Fruit fly (Drosophila melanogaster) whole organism, wandering third instar larva: ENCODE results near the gene CG3528.

Source experiments
- CrebA ChIP-seq: fragments of 200-800 bp; sonication (Bioruptor generic); optimal IDR thresholded peaks from 2 replicates; lab custom pipeline; 2016; ENCODE audit warnings: missing biosample characterization, mild to moderate bottlenecking, missing genetic modification characterization, borderline replicate concordance
- Mio ChIP-seq: sonication (Bioruptor generic); optimal IDR thresholded peaks from 2 replicates; lab custom pipeline; 2016; ENCODE audit warnings: missing biosample characterization, missing genetic modification characterization
- N ChIP-seq: fragments of >200 bp; optimal IDR thresholded peaks from 2 replicates; lab custom pipeline; 2018; ENCODE audit warnings: missing biosample characterization, missing external identifiers, missing genetic modification characterization
- Vsx2 ChIP-seq: fragments of 200-300, 225-300 bp; sonication (Bioruptor generic); optimal IDR thresholded peaks from 2 replicates; lab custom pipeline; 2018; ENCODE audit warnings: missing biosample characterization, missing genetic modification characterization; ENCODE audit not compliant: partially characterized antibody
- br ChIP-seq: fragments of 200-800 bp; sonication (Bioruptor generic); optimal IDR thresholded peaks from 2 replicates; lab custom pipeline; 2016; ENCODE audit warnings: missing biosample characterization, missing genetic modification characterization
- lola ChIP-seq: fragments of >200 bp; optimal IDR thresholded peaks from 2 replicates; lab custom pipeline; 2017; ENCODE audit warnings: missing biosample characterization, missing genetic modification characterization
- psq ChIP-seq: fragments of 200-800 bp; sonication (Bioruptor generic); optimal IDR thresholded peaks from 3 replicates; lab custom pipeline; 2017; ENCODE audit warnings: missing biosample characterization, mild to moderate bottlenecking, missing genetic modification characterization, moderate library complexity

DNA sequence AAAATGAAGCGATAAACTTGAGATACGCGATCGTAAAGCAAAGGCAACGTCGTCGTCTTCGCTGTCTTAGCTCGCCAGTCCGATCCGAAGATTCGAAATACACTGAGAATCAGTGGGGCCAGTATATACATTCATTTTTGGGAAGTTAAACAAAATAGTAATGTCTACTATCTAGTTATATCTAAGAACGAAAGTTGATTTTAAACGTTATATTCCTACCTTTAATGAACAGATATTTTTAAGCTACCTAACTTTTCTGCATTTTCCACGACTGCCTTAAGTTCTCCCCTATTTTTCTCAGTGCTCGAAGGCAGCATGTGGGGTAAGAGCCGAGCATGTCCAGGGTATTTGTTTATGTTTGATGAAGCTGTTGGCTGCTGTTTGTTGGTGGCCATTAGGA, 31.0 kb downstream of the CG3528 start:
- TF ChIP-seq psq (GFP tag; lab: Kevin White, UChicago), result peak; percentile 83
- no peak for TF ChIP-seq Vsx2 (GFP tag; lab: Kevin White, UChicago)
- peak; percentile 84 for TF ChIP-seq br (GFP tag; lab: Kevin White, UChicago)
- TF ChIP-seq Mio, result no peak
- TF ChIP-seq N, result no peak
- TF ChIP-seq CrebA, result peak; percentile 17
- no peak for TF ChIP-seq lola (GFP tag; lab: Kevin White, UChicago)
